Worm (Caenorhabditis elegans): ENCODE measurements around the gene aqp-4.

DNA sequence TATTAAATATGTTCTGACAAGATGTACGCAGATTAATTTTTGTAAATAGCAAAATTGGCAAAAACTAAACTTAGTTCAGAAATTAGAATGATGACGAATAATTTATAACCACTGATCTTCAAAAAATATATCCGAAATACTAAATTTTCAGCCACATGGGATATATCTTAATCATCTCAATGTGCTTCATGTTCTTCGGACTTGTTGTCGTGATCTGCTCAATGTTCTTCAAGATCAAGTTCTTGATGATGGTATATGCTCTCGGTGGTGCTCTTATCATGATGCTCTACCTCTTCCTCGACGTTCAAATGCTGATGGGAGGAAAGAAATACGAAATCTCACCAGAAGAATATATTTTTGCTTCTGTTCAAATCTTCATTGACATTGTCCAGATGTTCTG is 30.8 kb upstream of the aqp-4 start:
- TF ChIP-seq pqm-1 (tag; optimal IDR thresholded peaks at IDR 0.05): no peak
- no peak for TF ChIP-seq hlh-30 (tag; optimal IDR thresholded peaks at IDR 0.05; ENCODE audit: insufficient read depth)
- TF ChIP-seq eyg-1 (tag; optimal IDR thresholded peaks at IDR 0.05): no peak
- TF ChIP-seq fkh-10 (GFP tag; optimal IDR thresholded peaks at IDR 0.05): no peak
